Worm (Caenorhabditis elegans): ENCODE measurements around the gene sra-12.

ce11 chrII:10870698-10871097, 33.6 kb downstream of the sra-12 start:
- no peak for TF ChIP-seq him-1 (tag; optimal IDR thresholded peaks at IDR 0.05)
- no peak for TF ChIP-seq W03F9.2 (tag; optimal IDR thresholded peaks at IDR 0.05)

Data from whole organism, L4/young adult.